Worm (Caenorhabditis elegans) whole organism, L2 larva: ENCODE data around the gene srz-64.
"Not testable (repeated sequence)": the region's sequence is repeated elsewhere in the genome, so short reads cannot be mapped to it uniquely, and the experiment has no call there.

Experiments
- C34F6.9 ChIP-seq: fragments of 150-350 bp; optimal IDR thresholded peaks from 2 replicates; lab custom pipeline; 2014; ENCODE audit warnings: missing biosample characterization, missing genetic modification characterization
- F13H6.1 ChIP-seq: sonication (generic microtip); optimal IDR thresholded peaks from 2 replicates; lab custom pipeline; 2016; ENCODE audit warnings: missing genetic modification characterization, missing compliant biosample characterization
- Y55F3AM.14 ChIP-seq: fragments of 200-800 bp; sonication (Bioruptor generic); optimal IDR thresholded peaks from 2 replicates; lab custom pipeline; 2018; ENCODE audit warnings: mild to moderate bottlenecking, missing genetic modification characterization, missing compliant biosample characterization
- ZK546.5 ChIP-seq: sonication (generic microtip); optimal IDR thresholded peaks from 2 replicates; lab custom pipeline; 2017; ENCODE audit warnings: missing biosample characterization, missing genetic modification characterization
- aly-2 ChIP-seq: fragments of 150-350 bp; optimal IDR thresholded peaks from 2 replicates; lab custom pipeline; 2014; ENCODE audit warnings: missing biosample characterization, missing genetic modification characterization
- ama-1 ChIP-seq: fragments of 150-350 bp; optimal IDR thresholded peaks from 2 replicates; lab custom pipeline; 2018; ENCODE audit warnings: inconsistent platforms
- blmp-1 ChIP-seq: sonication (generic microtip); optimal IDR thresholded peaks from 2 replicates; lab custom pipeline; 2017; ENCODE audit warnings: missing genetic modification characterization, mild to moderate bottlenecking, missing compliant biosample characterization, antibody characterized with exemption, moderate library complexity; ENCODE audit not compliant: insufficient read depth
- ceh-16 ChIP-seq: fragments of 150-350 bp; optimal IDR thresholded peaks from 2 replicates; lab custom pipeline; 2014; ENCODE audit warnings: missing biosample characterization, missing genetic modification characterization
- crh-2 ChIP-seq: sonication (generic microtip); optimal IDR thresholded peaks from 2 replicates; lab custom pipeline; 2017; ENCODE audit warnings: missing biosample characterization, missing genetic modification characterization
- dmd-4 ChIP-seq: sonication (generic microtip); optimal IDR thresholded peaks from 2 replicates; lab custom pipeline; 2017; ENCODE audit warnings: missing biosample characterization, missing genetic modification characterization
- elt-1 ChIP-seq: fragments of 150-350 bp; optimal IDR thresholded peaks from 2 replicates; lab custom pipeline; 2014; ENCODE audit warnings: missing biosample characterization, missing genetic modification characterization
- elt-3 ChIP-seq: sonication (generic microtip); optimal IDR thresholded peaks from 2 replicates; lab custom pipeline; 2017; ENCODE audit warnings: missing biosample characterization, missing genetic modification characterization
- gmeb-1 ChIP-seq: fragments of 150-350 bp; optimal IDR thresholded peaks from 2 replicates; lab custom pipeline; 2014; ENCODE audit warnings: missing biosample characterization, missing genetic modification characterization
- lin-11 ChIP-seq: fragments of 150-350 bp; sonication (generic microtip); optimal IDR thresholded peaks from 2 replicates; lab custom pipeline; 2014; ENCODE audit warnings: missing biosample characterization, missing genetic modification characterization, inconsistent platforms, mixed read lengths
- lin-39 ChIP-seq: fragments of 150-350 bp; optimal IDR thresholded peaks from 2 replicates; lab custom pipeline; 2014; ENCODE audit warnings: missing biosample characterization, missing genetic modification reagents, missing genetic modification characterization
- mab-5 ChIP-seq: fragments of 150-350 bp; optimal IDR thresholded peaks from 2 replicates; lab custom pipeline; 2014; ENCODE audit warnings: missing biosample characterization, missing genetic modification characterization
- mbf-1 ChIP-seq: sonication (generic microtip); optimal IDR thresholded peaks from 2 replicates; lab custom pipeline; 2017; ENCODE audit warnings: missing biosample characterization, missing genetic modification characterization
- mdl-1 ChIP-seq, 2 experiments: fragments of 150-350 bp in 1 of 2; sonication (generic microtip) in 1 of 2; optimal IDR thresholded peaks; 2 replicates each; lab custom pipeline; 2017; ENCODE audit warnings: missing biosample characterization in 2 of 2, missing genetic modification characterization in 2 of 2
- nhr-10 ChIP-seq: sonication (generic microtip); optimal IDR thresholded peaks from 2 replicates; lab custom pipeline; 2017; ENCODE audit warnings: missing biosample characterization, missing genetic modification characterization
- nhr-11 ChIP-seq: fragments of 150-350 bp; optimal IDR thresholded peaks from 2 replicates; lab custom pipeline; 2014; ENCODE audit warnings: missing biosample characterization, missing genetic modification characterization
- nhr-12 ChIP-seq: fragments of 150-350 bp; optimal IDR thresholded peaks from 2 replicates; lab custom pipeline; 2014; ENCODE audit warnings: missing biosample characterization, missing genetic modification characterization
- nhr-129 ChIP-seq: fragments of 150-350 bp; optimal IDR thresholded peaks from 2 replicates; lab custom pipeline; 2014; ENCODE audit warnings: missing biosample characterization, missing genetic modification characterization
- nhr-237 ChIP-seq: fragments of 150-350 bp; optimal IDR thresholded peaks from 2 replicates; lab custom pipeline; 2014; ENCODE audit warnings: missing biosample characterization, missing genetic modification characterization
- nhr-25 ChIP-seq: fragments of 150-350 bp; sonication (generic microtip); optimal IDR thresholded peaks from 3 replicates; lab custom pipeline; 2014; ENCODE audit warnings: missing biosample characterization, missing genetic modification characterization
- nhr-6 ChIP-seq: fragments of 150-350 bp; optimal IDR thresholded peaks from 2 replicates; lab custom pipeline; 2014; ENCODE audit warnings: missing biosample characterization, missing genetic modification characterization
- nhr-77 ChIP-seq: fragments of 150-350 bp; optimal IDR thresholded peaks from 2 replicates; lab custom pipeline; 2014; ENCODE audit warnings: missing biosample characterization, missing genetic modification characterization
- sem-4 ChIP-seq: fragments of 150-350 bp; optimal IDR thresholded peaks from 2 replicates; lab custom pipeline; 2014; ENCODE audit warnings: missing biosample characterization, missing genetic modification reagents, missing genetic modification characterization
- skn-1 ChIP-seq: sonication (generic microtip); optimal IDR thresholded peaks from 2 replicates; lab custom pipeline; 2017; ENCODE audit warnings: missing biosample characterization, missing genetic modification characterization
- sma-9 ChIP-seq, 2 experiments: fragments of 150-350 bp in 1 of 2; sonication (generic microtip) in 1 of 2; optimal IDR thresholded peaks; 2 replicates each; lab custom pipeline; 2014 to 2016; ENCODE audit warnings: missing genetic modification characterization in 2 of 2, mild to moderate bottlenecking in 1 of 2, missing biosample characterization in 1 of 2, missing compliant biosample characterization in 1 of 2, missing genetic modification reagents in 1 of 2, moderate library complexity in 1 of 2
- snpc-4 ChIP-seq: fragments of 150-350 bp; optimal IDR thresholded peaks from 2 replicates; lab custom pipeline; 2014; ENCODE audit warnings: missing biosample characterization, missing genetic modification characterization
- zag-1 ChIP-seq: fragments of 150-350 bp; optimal IDR thresholded peaks from 2 replicates; lab custom pipeline; 2014; ENCODE audit warnings: missing biosample characterization, missing genetic modification characterization
- ztf-1 ChIP-seq: fragments of 200-800 bp; sonication (Bioruptor generic); conservative IDR thresholded peaks from 2 replicates; pipeline ENCODE4 v1.3.6; 2022; ENCODE audit warnings: missing genetic modification characterization, missing compliant biosample characterization
- ztf-11 ChIP-seq: sonication (generic microtip); optimal IDR thresholded peaks from 2 replicates; lab custom pipeline; 2017; ENCODE audit warnings: missing biosample characterization, missing genetic modification characterization
- ztf-4 ChIP-seq: fragments of 150-350 bp; optimal IDR thresholded peaks from 2 replicates; lab custom pipeline; 2014; ENCODE audit warnings: missing biosample characterization, missing genetic modification characterization

srz-64 gene

ce11 chrII:1278350-1278749 is 14.7 kb downstream of the srz-64 start, which contains the start of gene srz-63:
TSS of gene srz-63 (plus strand) at chrII:1278650.
- not testable (repeated sequence) for TF ChIP-seq ceh-16, nhr-6, dmd-4 (tag; lab: Kevin White, UChicago)

- no peak for TF ChIP-seq zag-1 (tag; lab: Kevin White, UChicago)
- no peak for TF ChIP-seq blmp-1 (tag; lab: Kevin White, UChicago)
- no peak for TF ChIP-seq aly-2 (tag; lab: Kevin White, UChicago)
- TF ChIP-seq elt-1 (tag; lab: Kevin White, UChicago), result no peak
- TF ChIP-seq ztf-11 (tag; lab: Kevin White, UChicago), result no peak
- no peak for TF ChIP-seq nhr-11 (tag; lab: Kevin White, UChicago)
- TF ChIP-seq nhr-25 (tag; lab: Kevin White, UChicago), result no peak
- TF ChIP-seq elt-3 (tag; lab: Kevin White, UChicago), result no peak
- no peak for TF ChIP-seq ztf-4
- TF ChIP-seq crh-2 (tag; lab: Kevin White, UChicago), result no peak
- no peak for TF ChIP-seq nhr-6 (tag; lab: Kevin White, UChicago)
- TF ChIP-seq F13H6.1 (tag; lab: Kevin White, UChicago), result no peak
- no peak for TF ChIP-seq sma-9 (GFP tag; optimal IDR thresholded peaks at IDR 0.05; lab: Kevin White, UChicago)
- TF ChIP-seq sma-9 (tag; optimal IDR thresholded peaks at IDR 0.05; lab: Kevin White, UChicago), result no peak
- TF ChIP-seq snpc-4, result no peak
- TF ChIP-seq lin-39 (tag; lab: Kevin White, UChicago), result no peak
These were observed 16.3 kb downstream of the srz-64 start, which contains the start of gene Y57G7A.11 for ce11 chrII:1276778-1277177. TSS of gene Y57G7A.11 (minus strand) at chrII:1276878.

ce11 chrII:1275439-1275838 is 17.6 kb downstream of the srz-64 start, which contains the start of gene Y57G7A.5:
TSS of gene Y57G7A.5 (minus strand) at chrII:1275539.
- no peak for TF ChIP-seq ceh-16 (tag; lab: Kevin White, UChicago)
- no peak for TF ChIP-seq C34F6.9 (tag; lab: Kevin White, UChicago)
- TF ChIP-seq ztf-1 (GFP tag; lab: Robert Waterston, UW), result no peak
- no peak for TF ChIP-seq elt-1 (tag; lab: Kevin White, UChicago)
- no peak for TF ChIP-seq nhr-10 (tag; lab: Kevin White, UChicago)
- TF ChIP-seq aly-2 (tag; lab: Kevin White, UChicago), result no peak

DNA sequence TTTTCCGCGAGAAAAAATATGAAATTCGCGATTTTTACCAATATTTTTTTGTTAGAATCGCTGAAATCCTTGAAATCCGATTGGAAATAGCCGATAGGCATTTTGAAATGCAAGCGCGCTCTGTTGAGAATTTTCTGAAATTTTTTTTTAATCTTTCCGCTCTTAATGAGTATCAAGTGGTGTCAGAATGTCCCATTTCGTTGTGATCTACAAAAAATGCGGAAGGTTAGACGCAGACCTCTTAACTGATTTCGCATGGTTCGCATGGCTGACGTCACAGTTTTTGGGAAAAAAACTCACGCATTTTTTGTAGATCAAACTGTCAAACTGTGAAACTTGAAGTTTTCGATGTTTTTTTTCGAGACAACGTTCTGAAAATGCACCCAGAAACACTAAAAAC is 21.2 kb downstream of the srz-64 start, which contains the start of gene srw-66:
TSS of gene srw-66 (minus strand) at position 101 of the 400 bp plus-strand sequence.
- TF ChIP-seq mbf-1 (tag; lab: Kevin White, UChicago) (no peak), dmd-4 (tag; lab: Kevin White, UChicago) (no peak), C34F6.9 (tag; lab: Kevin White, UChicago) (no peak), nhr-237 (no peak), ama-1 (no peak), nhr-12 (tag; lab: Kevin White, UChicago) (no peak), sem-4 (tag; lab: Kevin White, UChicago) (no peak), snpc-4 (no peak), mdl-1 (tag; optimal IDR thresholded peaks at IDR 0.05; lab: Kevin White, UChicago) (no peak)

DNA sequence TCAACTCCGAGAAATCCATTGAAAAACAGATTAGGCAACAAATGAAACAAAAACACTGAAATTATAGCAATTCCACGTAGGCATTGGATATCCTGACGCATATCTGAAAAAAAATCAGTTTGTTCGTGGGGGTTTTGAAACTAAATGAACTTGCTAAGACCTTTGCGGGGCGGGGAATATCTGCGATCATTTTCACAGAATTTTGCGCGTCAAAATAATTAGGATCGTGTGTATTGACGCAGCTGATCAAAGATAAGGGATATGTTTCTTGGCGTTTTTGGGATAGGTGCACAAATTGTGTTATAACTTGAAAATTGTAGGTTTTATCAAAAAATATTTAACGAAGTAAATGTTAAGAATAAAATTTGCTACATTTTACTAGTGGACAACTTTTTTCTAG is 26.3 kb downstream of the srz-64 start, which contains the start of gene oac-30:
TSS of gene oac-30 (minus strand) at position 101 of the 400 bp plus-strand sequence.
- TF ChIP-seq lin-11 (tag; lab: Kevin White, UChicago) (no peak), mab-5 (tag; lab: Kevin White, UChicago) (no peak), ztf-4 (no peak), nhr-237 (no peak), aly-2 (tag; lab: Kevin White, UChicago) (no peak), elt-3 (tag; lab: Kevin White, UChicago) (no peak), nhr-129 (no peak), nhr-77 (tag; lab: Kevin White, UChicago) (no peak), snpc-4 (no peak), sem-4 (tag; lab: Kevin White, UChicago) (no peak), skn-1 (tag; lab: Kevin White, UChicago) (no peak), nhr-12 (tag; lab: Kevin White, UChicago) (no peak), Y55F3AM.14 (GFP tag; lab: Kevin White, UChicago) (no peak), ZK546.5 (tag; lab: Kevin White, UChicago) (no peak), gmeb-1 (tag; lab: Kevin White, UChicago) (no peak)
